Fruit fly (Drosophila melanogaster) whole organism, pupa: ENCODE measurements around the gene CG6923.

Experiments used
- CG10348 ChIP-seq: fragments of 200-800 bp; sonication (Bioruptor generic); IDR thresholded peaks from 2 replicates; pipeline ENCODE4 v1.3.6; 2022; ENCODE audit warnings: missing biosample characterization, missing genetic modification characterization
- CG12605 ChIP-seq: fragments of 200-800 bp; sonication (Bioruptor generic); IDR thresholded peaks from 2 replicates; pipeline ENCODE4 v1.3.6; 2022; ENCODE audit warnings: missing biosample characterization, missing genetic modification characterization
- CG13204 ChIP-seq: fragments of 200-800 bp; sonication (Bioruptor generic); optimal IDR thresholded peaks from 2 replicates; lab custom pipeline; 2018; ENCODE audit warnings: missing biosample characterization, mild to moderate bottlenecking, missing genetic modification characterization, moderate library complexity
- CG14655 ChIP-seq: fragments of 200-800 bp; sonication (Bioruptor generic); optimal IDR thresholded peaks from 3 replicates; lab custom pipeline; 2017; ENCODE audit warnings: mild to moderate bottlenecking, missing biosample characterization, missing genetic modification reagents, missing genetic modification characterization
- CG15710 ChIP-seq: fragments of 200-800 bp; sonication (Bioruptor generic); optimal IDR thresholded peaks from 2 replicates; lab custom pipeline; 2018; ENCODE audit warnings: missing biosample characterization, mild to moderate bottlenecking, missing genetic modification characterization, moderate library complexity
- CG17806 ChIP-seq: fragments of 200-800 bp; sonication (Bioruptor generic); optimal IDR thresholded peaks from 2 replicates; lab custom pipeline; 2018; ENCODE audit warnings: missing biosample characterization, mild to moderate bottlenecking, missing genetic modification characterization, moderate library complexity
- CG32121 ChIP-seq: fragments of 200-800 bp; sonication (Bioruptor generic); IDR thresholded peaks from 2 replicates; pipeline ENCODE4 v1.3.6; 2022; ENCODE audit warnings: missing biosample characterization, missing genetic modification characterization
- CG34367 ChIP-seq: fragments of 200-800 bp; sonication (Bioruptor generic); optimal IDR thresholded peaks from 2 replicates; lab custom pipeline; 2018; ENCODE audit warnings: missing biosample characterization, mild to moderate bottlenecking, missing genetic modification characterization
- CG4496 ChIP-seq: fragments of 200-800 bp; sonication (Bioruptor generic); IDR thresholded peaks from 3 replicates; pipeline ENCODE4 v1.3.6; 2022; ENCODE audit warnings: missing biosample characterization, missing genetic modification characterization
- CG8159 ChIP-seq: fragments of 200-800 bp; sonication (Bioruptor generic); optimal IDR thresholded peaks from 3 replicates; lab custom pipeline; 2018; ENCODE audit warnings: missing biosample characterization, mild to moderate bottlenecking, missing genetic modification characterization, moderate library complexity
- CG8301 ChIP-seq: fragments of 200-800 bp; sonication (Bioruptor generic); optimal IDR thresholded peaks from 2 replicates; lab custom pipeline; 2018; ENCODE audit warnings: missing biosample characterization, mild to moderate bottlenecking, missing genetic modification characterization
- CG9948 ChIP-seq: fragments of 200-800 bp; sonication (Bioruptor generic); optimal IDR thresholded peaks from 2 replicates; lab custom pipeline; 2018; ENCODE audit warnings: missing biosample characterization, mild to moderate bottlenecking, missing genetic modification characterization, moderate library complexity
- D1 ChIP-seq: fragments of 200-800 bp; sonication (Bioruptor generic); optimal IDR thresholded peaks from 2 replicates; lab custom pipeline; 2018; ENCODE audit warnings: missing biosample characterization, mild to moderate bottlenecking, missing genetic modification characterization, moderate library complexity
- EcR ChIP-seq: fragments of 200-800 bp; sonication (Bioruptor generic); optimal IDR thresholded peaks from 3 replicates; lab custom pipeline; 2019; ENCODE audit warnings: missing biosample characterization, missing genetic modification characterization, mild to moderate bottlenecking, moderate library complexity, missing genetic modification reagents
- Ets98B ChIP-seq: fragments of 200-800 bp; sonication (Bioruptor generic); IDR thresholded peaks from 2 replicates; pipeline ENCODE4 v1.3.6; 2022; ENCODE audit warnings: missing biosample characterization, missing genetic modification characterization
- Pif1A ChIP-seq: fragments of 200-800 bp; sonication (Bioruptor generic); optimal IDR thresholded peaks from 3 replicates; lab custom pipeline; 2016; ENCODE audit warnings: missing biosample characterization, missing genetic modification characterization
- Pif1B ChIP-seq: fragments of 200-800 bp; sonication (Bioruptor generic); optimal IDR thresholded peaks from 3 replicates; lab custom pipeline; 2016; ENCODE audit warnings: missing biosample characterization, missing genetic modification characterization
- Snoo ChIP-seq: fragments of 200-800 bp; sonication (Bioruptor generic); optimal IDR thresholded peaks from 3 replicates; lab custom pipeline; 2017; ENCODE audit warnings: missing biosample characterization, mild to moderate bottlenecking, missing genetic modification characterization, inconsistent platforms
- fd96Ca ChIP-seq: fragments of 200-800 bp; sonication (Bioruptor generic); IDR thresholded peaks from 3 replicates; pipeline ENCODE4 v1.3.6; 2022; ENCODE audit warnings: missing biosample characterization, missing genetic modification characterization
- gl ChIP-seq: fragments of 200-800 bp; sonication (Bioruptor generic); optimal IDR thresholded peaks from 2 replicates; lab custom pipeline; 2018; ENCODE audit warnings: missing biosample characterization, mild to moderate bottlenecking, missing genetic modification characterization
- rn ChIP-seq: fragments of 200-800 bp; sonication (Bioruptor generic); IDR thresholded peaks from 2 replicates; pipeline ENCODE4 v1.3.6; 2022; ENCODE audit warnings: missing biosample characterization, missing genetic modification characterization

The CG6923 gene

DNA sequence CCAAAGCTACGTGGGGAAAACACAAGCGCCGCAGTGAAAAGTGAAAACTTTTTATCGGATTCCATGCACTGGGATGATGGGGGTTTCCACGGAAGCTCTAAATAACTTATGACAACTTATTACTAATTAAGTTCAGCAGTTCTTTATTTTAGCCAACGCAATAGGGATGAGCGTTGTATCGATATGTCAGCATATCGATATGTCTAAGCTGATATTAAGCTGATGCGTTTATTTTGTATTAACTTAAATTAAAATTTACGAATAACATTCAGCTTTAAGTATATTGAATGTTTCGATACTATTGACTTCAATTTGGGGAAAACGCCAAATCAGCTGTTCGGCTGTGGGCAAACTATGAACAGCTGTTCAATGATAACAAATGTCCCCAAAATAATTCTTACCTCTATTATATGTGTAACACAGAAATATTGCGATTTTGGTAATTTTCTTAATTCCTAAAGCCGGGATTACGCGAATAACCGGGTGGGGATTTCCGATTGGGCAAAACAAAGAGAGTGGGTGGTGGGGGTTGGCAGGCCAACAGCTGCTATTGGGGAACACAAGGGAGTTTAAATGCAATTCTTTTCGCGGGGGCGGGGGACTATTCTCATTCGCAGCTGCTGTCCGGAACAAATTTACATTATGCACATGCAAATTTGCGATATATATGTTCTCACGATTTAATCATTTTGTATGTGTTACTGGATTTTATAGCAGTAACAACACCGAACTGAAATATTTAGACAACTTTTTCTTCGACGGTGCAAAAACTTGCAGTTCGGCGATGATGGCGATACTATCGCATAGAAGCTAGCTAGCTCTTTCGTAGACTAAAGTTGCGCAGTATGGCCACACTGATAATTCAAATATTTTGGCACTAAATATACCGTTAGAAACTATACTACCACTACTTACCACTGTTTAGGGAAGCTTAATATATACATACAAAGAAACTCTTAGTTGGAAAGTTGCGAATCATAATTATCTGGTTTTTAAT lies at the start of gene CG6923:
Gene CG6923 (minus strand): TSS at position 733 of the 997 bp plus-strand sequence.
- TF ChIP-seq Snoo (tag; lab: Kevin White, UChicago) (no peak), Ets98B (GFP tag; lab: Robert Waterston, UW) (no peak), CG13204 (GFP tag; lab: Kevin White, UChicago) (no peak), CG9948 (no peak), CG32121 (GFP tag; lab: Robert Waterston, UW) (no peak), Pif1B (no peak), CG14655 (no peak), CG34367 (tag; lab: Kevin White, UChicago) (no peak), CG8159 (tag; lab: Kevin White, UChicago) (no peak), EcR (GFP tag; lab: Kevin White, UChicago) (no peak), CG10348 (no peak), CG8301 (no peak), CG4496 (GFP tag; lab: Robert Waterston, UW) (no peak), CG12605 (no peak), rn (no peak), CG15710 (no peak)

DNA sequence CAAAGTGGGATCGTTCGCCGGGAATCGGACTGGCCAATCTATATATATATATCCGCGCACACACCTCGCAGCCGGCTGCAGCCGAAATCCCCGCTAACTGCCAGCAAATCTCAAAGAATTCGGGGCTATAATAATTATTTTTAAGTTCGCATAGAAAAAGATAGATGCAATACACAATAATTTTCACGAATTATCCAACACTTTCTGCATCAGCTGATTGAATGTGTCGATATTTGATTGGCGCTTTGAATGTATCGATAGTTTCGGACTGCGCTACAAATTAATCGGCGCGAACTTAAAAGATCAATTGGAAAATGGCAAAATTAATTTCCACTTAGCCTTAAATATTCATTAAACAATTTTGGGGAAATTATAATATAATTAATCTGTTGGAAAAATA lies 47.0 kb upstream of the CG6923 start, which contains the start of gene Sbf:
Gene Sbf (minus strand): TSS at position 169 of the 400 bp plus-strand sequence.
- TF ChIP-seq CG15710, result no peak
- no peak for TF ChIP-seq CG9948
- TF ChIP-seq Ets98B (GFP tag; lab: Robert Waterston, UW), result no peak
- no peak for TF ChIP-seq CG4496 (GFP tag; lab: Robert Waterston, UW)
- no peak for TF ChIP-seq Pif1B
- no peak for TF ChIP-seq EcR (GFP tag; lab: Kevin White, UChicago)
- no peak for TF ChIP-seq CG32121 (GFP tag; lab: Robert Waterston, UW)

DNA sequence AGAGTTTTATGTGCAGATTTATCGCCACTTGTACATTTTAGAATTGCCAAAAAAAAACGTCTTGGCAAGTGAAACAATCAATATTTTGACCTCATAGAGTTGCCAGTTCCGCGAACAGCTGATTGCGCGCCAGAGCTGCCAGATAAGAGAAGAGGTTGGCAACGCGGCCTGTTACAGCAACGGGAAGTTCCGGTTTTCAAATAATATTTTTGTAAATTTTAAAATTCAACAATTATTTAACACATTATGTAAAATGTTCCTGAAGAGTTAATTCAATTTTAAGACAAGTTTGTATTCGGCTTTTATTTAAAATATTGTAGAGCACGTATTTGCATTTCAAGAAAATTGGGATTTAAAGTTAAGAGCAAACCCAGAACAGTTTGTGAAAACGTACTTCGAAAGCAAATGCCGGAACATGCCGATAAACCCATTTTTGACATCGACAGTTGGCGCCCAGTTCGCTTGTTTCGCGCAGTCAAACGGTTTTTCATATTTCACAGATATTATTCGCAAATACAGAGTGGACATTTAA lies 36.9 kb upstream of the CG6923 start, which contains the start of the genes prd1 and HisCl1:
Gene prd1 (minus strand): TSS at position 320 of the 532 bp plus-strand sequence.
Gene HisCl1 (plus strand): TSS at position 482 of the 532 bp plus-strand sequence.
- peak; percentile 62; the same call in 1 of the 2 replicates for TF ChIP-seq CG10348
- TF ChIP-seq CG32121 (GFP tag; lab: Robert Waterston, UW), result peak; percentile 51; the same call in 1 of the 2 replicates
- peak; percentile 51; the same call in 1 of the 3 replicates for TF ChIP-seq fd96Ca (GFP tag; lab: Robert Waterston, UW)
- TF ChIP-seq Pif1B, result no peak
- peak; percentile 57; the same call in 1 of the 2 replicates for TF ChIP-seq rn
- peak; percentile 51 for TF ChIP-seq CG34367 (tag; lab: Kevin White, UChicago)
- peak; percentile 73 for TF ChIP-seq EcR (GFP tag; lab: Kevin White, UChicago)
- no peak for TF ChIP-seq D1
- TF ChIP-seq CG12605, result no peak
- no peak for TF ChIP-seq CG13204 (GFP tag; lab: Kevin White, UChicago)
- TF ChIP-seq CG15710, result peak; percentile 66
- TF ChIP-seq CG17806 (tag; lab: Kevin White, UChicago), result peak; percentile 55
- TF ChIP-seq CG9948, result peak; percentile 53
- peak; percentile 64; the same call in 1 of the 3 replicates for TF ChIP-seq CG4496 (GFP tag; lab: Robert Waterston, UW)
- TF ChIP-seq Snoo (tag; lab: Kevin White, UChicago), result peak; percentile 67
- peak; percentile 30; the same call in 1 of the 2 replicates for TF ChIP-seq Ets98B (GFP tag; lab: Robert Waterston, UW)
- TF ChIP-seq, all 21 proteins: peak for 12

DNA sequence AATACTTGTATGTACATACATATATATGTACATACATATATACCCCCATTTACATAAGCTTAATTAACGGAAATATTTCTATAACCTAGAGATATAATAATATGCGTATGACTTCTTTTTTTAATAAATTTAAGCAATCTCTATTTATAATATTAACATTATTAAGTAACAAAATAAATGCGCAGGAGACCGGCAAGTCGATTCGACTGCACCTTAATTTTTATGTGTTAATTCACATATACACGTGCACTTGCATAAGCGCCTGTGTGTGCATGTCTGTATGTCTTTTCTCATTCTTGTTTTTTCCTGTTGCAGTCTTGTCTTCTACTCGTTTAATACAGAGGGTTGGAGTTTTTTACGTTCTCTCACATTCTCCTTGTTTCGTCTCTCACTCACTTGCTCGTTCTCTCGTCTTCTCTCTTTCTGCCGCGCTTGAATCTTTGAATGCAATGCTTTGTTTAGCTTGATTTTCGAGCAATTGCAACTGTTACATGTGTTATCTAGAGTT lies 30.4 kb upstream of the CG6923 start:
- TF ChIP-seq CG4496 (GFP tag; lab: Robert Waterston, UW) (peak; percentile 97), rn (peak; percentile 92), D1 (peak; percentile 99), CG14655 (peak; percentile 99), CG32121 (GFP tag; lab: Robert Waterston, UW) (peak; percentile 93), EcR (GFP tag; lab: Kevin White, UChicago) (peak; percentile 8), CG9948 (peak; percentile 99), gl (tag; lab: Kevin White, UChicago) (peak; percentile 86), Pif1B (peak; percentile 96), CG8159 (tag; lab: Kevin White, UChicago) (peak; percentile 99), CG10348 (peak; percentile 55; the same call in 1 of the 2 replicates), Snoo (tag; lab: Kevin White, UChicago) (peak; percentile 96), Ets98B (GFP tag; lab: Robert Waterston, UW) (peak; percentile 94), CG12605 (peak; percentile 89), CG15710 (peak; percentile 98), CG34367 (tag; lab: Kevin White, UChicago) (peak; percentile 96), Pif1A (GFP tag; lab: Kevin White, UChicago) (peak; percentile 89), CG13204 (GFP tag; lab: Kevin White, UChicago) (peak; percentile 82), CG17806 (tag; lab: Kevin White, UChicago) (peak; percentile 98), CG8301 (peak; percentile 97), fd96Ca (GFP tag; lab: Robert Waterston, UW) (peak; percentile 89)

DNA sequence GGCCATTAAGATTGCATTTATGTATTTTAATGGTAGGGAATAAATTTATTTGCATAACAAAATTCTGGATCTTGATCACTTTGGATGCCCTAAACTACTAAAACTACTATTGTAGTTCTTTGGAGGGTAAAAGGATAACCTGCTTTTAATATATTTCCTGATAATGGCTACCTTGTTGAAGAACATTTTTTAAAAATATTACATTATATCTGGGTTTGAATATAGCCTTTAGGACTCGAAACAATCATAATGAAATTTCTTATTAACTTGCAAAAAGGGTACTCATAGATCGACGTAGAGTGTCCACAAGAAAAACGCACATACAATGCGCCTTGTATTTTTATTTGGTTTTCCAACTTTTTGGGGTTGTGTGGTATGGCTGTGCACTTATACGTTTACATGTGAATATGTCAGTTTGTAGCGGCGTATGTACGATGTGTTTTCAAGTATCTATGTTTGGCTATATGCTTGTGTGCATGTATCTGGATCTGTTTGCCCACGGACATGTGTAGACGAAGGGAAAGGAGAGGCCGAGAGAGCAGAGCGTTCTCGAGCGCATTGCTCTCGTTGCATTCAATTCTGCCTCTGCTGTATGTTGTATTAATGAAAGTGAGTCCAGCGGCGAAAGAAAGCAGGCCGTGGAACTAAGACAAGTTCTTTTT lies 29.7 kb upstream of the CG6923 start:
- TF ChIP-seq Pif1A (GFP tag; lab: Kevin White, UChicago) (peak; percentile 90), Snoo (tag; lab: Kevin White, UChicago) (peak; percentile 89), CG34367 (tag; lab: Kevin White, UChicago) (peak; percentile 92), CG17806 (tag; lab: Kevin White, UChicago) (peak; percentile 94), CG32121 (GFP tag; lab: Robert Waterston, UW) (peak; percentile 47), Ets98B (GFP tag; lab: Robert Waterston, UW) (peak; percentile 61), rn (peak; percentile 68), fd96Ca (GFP tag; lab: Robert Waterston, UW) (peak; percentile 30; the same call in 1 of the 3 replicates), EcR (GFP tag; lab: Kevin White, UChicago) (peak; percentile 91), CG4496 (GFP tag; lab: Robert Waterston, UW) (peak; percentile 65), CG12605 (peak; percentile 74), CG8301 (peak; percentile 87), CG10348 (0 out of 2 replicates have a peak, but pooled peaks have one; percentile 8), CG13204 (GFP tag; lab: Kevin White, UChicago) (peak; percentile 16), CG9948 (peak; percentile 95), gl (tag; lab: Kevin White, UChicago) (peak; percentile 71), Pif1B (peak; percentile 91), CG8159 (tag; lab: Kevin White, UChicago) (peak; percentile 96), D1 (peak; percentile 89), CG15710 (peak; percentile 94), CG14655 (peak; percentile 92)
